ENCODE assay signal across 1 fruit fly cellular context in the genomic region with DNA sequence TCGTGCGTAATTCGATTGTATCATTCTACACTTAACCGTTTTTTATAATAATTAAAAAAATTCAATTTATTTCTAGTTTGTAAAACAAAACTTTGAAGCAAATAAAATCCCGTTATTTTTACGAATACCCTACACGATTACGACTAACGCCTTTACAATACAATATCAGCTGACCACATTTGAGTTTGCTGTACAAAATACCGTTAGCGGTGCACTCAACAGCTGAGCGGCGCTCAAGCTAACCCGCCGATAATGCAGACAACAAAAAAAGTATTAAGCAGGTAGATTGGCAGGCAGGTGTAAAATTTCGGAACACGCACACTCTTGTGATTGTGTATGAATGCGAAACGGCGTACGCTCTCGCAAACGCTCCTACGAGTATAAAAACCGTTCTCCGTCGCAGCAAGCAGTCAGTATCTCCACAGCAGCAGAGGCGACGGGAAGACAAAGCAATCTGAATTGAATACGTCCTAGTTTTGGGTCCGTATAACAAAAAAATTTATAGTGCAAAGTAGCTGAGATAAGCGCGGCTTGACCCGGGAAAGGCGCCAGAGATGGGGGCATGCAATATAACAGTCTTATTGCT.
TF ChIP-seq lines count a peak whose summit lies in the region.

A gene (plus strand): TSS at position 210 of the 586 bp plus-strand sequence.

TF ChIP-seq in whole organism, embryonic, 481 proteins besides CTCF, POLR2A, EP300 and RAD21 (continued from another document):
- no peak for TF ChIP-seq HLH4C (GFP tag; IDR thresholded peaks at IDR 0.05; lab: Robert Waterston, UW; ENCODE audit: partially characterized antibody)
- no peak for TF ChIP-seq CG43689 (GFP tag; IDR thresholded peaks at IDR 0.05; lab: Robert Waterston, UW)
- TF ChIP-seq her (GFP tag; optimal IDR thresholded peaks at IDR 0.05; lab: Kevin White, UChicago), result peak; percentile 15
- TF ChIP-seq CG33557 (GFP tag; optimal IDR thresholded peaks at IDR 0.05; lab: Kevin White, UChicago), result no peak
- TF ChIP-seq CG32532 (GFP tag; IDR thresholded peaks at IDR 0.05; lab: Robert Waterston, UW), result 0 out of 2 replicates have a peak, but pooled peaks have one; percentile 21
- TF ChIP-seq al (GFP tag; IDR thresholded peaks at IDR 0.05; lab: Robert Waterston, UW), result no peak
- TF ChIP-seq CG14860 (GFP tag; IDR thresholded peaks at IDR 0.05; lab: Robert Waterston, UW; ENCODE audit: partially characterized antibody), result no peak
- TF ChIP-seq stwl (tag; optimal IDR thresholded peaks at IDR 0.05; lab: Kevin White, UChicago), result peak; percentile 54
- no peak for TF ChIP-seq CG6813 (GFP tag; optimal IDR thresholded peaks at IDR 0.05; lab: Kevin White, UChicago)
- TF ChIP-seq Ptx1 (GFP tag; IDR thresholded peaks at IDR 0.05; lab: Robert Waterston, UW), result no peak
- no peak for TF ChIP-seq slbo (GFP tag; IDR thresholded peaks at IDR 0.05; lab: Robert Waterston, UW)
- no peak for TF ChIP-seq so (GFP tag; IDR thresholded peaks at IDR 0.05; lab: Robert Waterston, UW)
- TF ChIP-seq sisA (GFP tag; IDR thresholded peaks at IDR 0.05; lab: Robert Waterston, UW), result no peak
- peak; percentile 9 for TF ChIP-seq zen (tag; optimal IDR thresholded peaks at IDR 0.05; lab: Kevin White, UChicago)
- TF ChIP-seq CG3838 (GFP tag; optimal IDR thresholded peaks at IDR 0.05; lab: Kevin White, UChicago), result no peak
- TF ChIP-seq CG2875 (GFP tag; optimal IDR thresholded peaks at IDR 0.05; lab: Kevin White, UChicago), result no peak
- no peak for TF ChIP-seq unpg (GFP tag; optimal IDR thresholded peaks at IDR 0.05; lab: Kevin White, UChicago)
- TF ChIP-seq ab (GFP tag; optimal IDR thresholded peaks at IDR 0.05; lab: Kevin White, UChicago), result no peak
- no peak for TF ChIP-seq scrt (GFP tag; optimal IDR thresholded peaks at IDR 0.05; lab: Kevin White, UChicago)
- peak; percentile 64 for TF ChIP-seq CG34376 (GFP tag; optimal IDR thresholded peaks at IDR 0.05; lab: Kevin White, UChicago)
- no peak for TF ChIP-seq btn (GFP tag; optimal IDR thresholded peaks at IDR 0.05; lab: Kevin White, UChicago)
- no peak for TF ChIP-seq en (GFP tag; optimal IDR thresholded peaks at IDR 0.05; lab: Kevin White, UChicago)
- no peak for TF ChIP-seq schlank (tag; optimal IDR thresholded peaks at IDR 0.05; lab: Kevin White, UChicago)
- no peak for TF ChIP-seq CG3407 (GFP tag; optimal IDR thresholded peaks at IDR 0.05; lab: Kevin White, UChicago)
- TF ChIP-seq ase (GFP tag; IDR thresholded peaks at IDR 0.05; lab: Robert Waterston, UW), result no peak
- TF ChIP-seq CG9932 (GFP tag; IDR thresholded peaks at IDR 0.05; lab: Robert Waterston, UW), result no peak
- peak in 1 of 3 experiments; percentile 26 for TF ChIP-seq Stat92E (GFP tag; optimal IDR thresholded peaks at IDR 0.05; lab: Kevin White, UChicago)
- no peak for TF ChIP-seq CG30403 (GFP tag; optimal IDR thresholded peaks at IDR 0.05; lab: Kevin White, UChicago)
- peak; percentile 52 for TF ChIP-seq CG8290 (GFP tag; optimal IDR thresholded peaks at IDR 0.05; lab: Kevin White, UChicago)
- no peak for TF ChIP-seq CG8290 (tag; optimal IDR thresholded peaks at IDR 0.05; lab: Kevin White, UChicago)
- TF ChIP-seq tap (tag; optimal IDR thresholded peaks at IDR 0.05; lab: Kevin White, UChicago), result no peak
- no peak for TF ChIP-seq gem (tag; optimal IDR thresholded peaks at IDR 0.05; lab: Kevin White, UChicago)
- no peak for TF ChIP-seq vfl (GFP tag; optimal IDR thresholded peaks at IDR 0.05; lab: Kevin White, UChicago)
- TF ChIP-seq CG13624 (GFP tag; optimal IDR thresholded peaks at IDR 0.05; lab: Kevin White, UChicago), result peak; percentile 30
- TF ChIP-seq jigr1 (GFP tag; IDR thresholded peaks at IDR 0.05; lab: Robert Waterston, UW), result no peak
- no peak for TF ChIP-seq mam (GFP tag; optimal IDR thresholded peaks at IDR 0.05; lab: Kevin White, UChicago)
- TF ChIP-seq corto (GFP tag; optimal IDR thresholded peaks at IDR 0.05; lab: Kevin White, UChicago), result no peak
- TF ChIP-seq maf-S (GFP tag; optimal IDR thresholded peaks at IDR 0.05; lab: Kevin White, UChicago), result no peak
- TF ChIP-seq zfh1 (GFP tag; IDR thresholded peaks at IDR 0.05; lab: Robert Waterston, UW), result no peak
- no peak for TF ChIP-seq D19B (GFP tag; optimal IDR thresholded peaks at IDR 0.05; lab: Kevin White, UChicago)
- TF ChIP-seq inv (GFP tag; IDR thresholded peaks at IDR 0.05; lab: Robert Waterston, UW; ENCODE audit: partially characterized antibody), result no peak
- no peak for TF ChIP-seq CG4707 (GFP tag; optimal IDR thresholded peaks at IDR 0.05; lab: Kevin White, UChicago)
- TF ChIP-seq CG8765 (GFP tag; IDR thresholded peaks at IDR 0.05; lab: Robert Waterston, UW), result no peak
- TF ChIP-seq gfzf (GFP tag; optimal IDR thresholded peaks at IDR 0.05; lab: Kevin White, UChicago), result peak; percentile 39
- peak; percentile 18 for TF ChIP-seq CG13424 (tag; optimal IDR thresholded peaks at IDR 0.05; lab: Kevin White, UChicago)
- TF ChIP-seq sna (GFP tag; IDR thresholded peaks at IDR 0.05; lab: Robert Waterston, UW; ENCODE audit: partially characterized antibody), result 0 out of 2 replicates have a peak, but pooled peaks have one; percentile 19
- no peak for TF ChIP-seq Xbp1 (GFP tag; optimal IDR thresholded peaks at IDR 0.05; lab: Kevin White, UChicago)
- no peak for TF ChIP-seq CG11723 (GFP tag; optimal IDR thresholded peaks at IDR 0.05; lab: Kevin White, UChicago)
- TF ChIP-seq CG9215 (GFP tag; IDR thresholded peaks at IDR 0.05; lab: Robert Waterston, UW), result no peak
- TF ChIP-seq Atf3 (GFP tag; optimal IDR thresholded peaks at IDR 0.05; lab: Kevin White, UChicago), result no peak
- peak; percentile 32 for TF ChIP-seq CG12659 (GFP tag; optimal IDR thresholded peaks at IDR 0.05; lab: Kevin White, UChicago)
- peak; percentile 41 for TF ChIP-seq CG14710 (tag; optimal IDR thresholded peaks at IDR 0.05; lab: Kevin White, UChicago)
- no peak for TF ChIP-seq nerfin-2 (GFP tag; IDR thresholded peaks at IDR 0.05; lab: Robert Waterston, UW; ENCODE audit: partially characterized antibody)
- no peak for TF ChIP-seq sc (optimal IDR thresholded peaks at IDR 0.05; lab: Kevin White, UChicago)
- TF ChIP-seq sc (GFP tag; optimal IDR thresholded peaks at IDR 0.05; lab: Kevin White, UChicago), result no peak
- TF ChIP-seq CG2129 (GFP tag; IDR thresholded peaks at IDR 0.05; lab: Robert Waterston, UW; ENCODE audit: partially characterized antibody), result peak; percentile 47; the same call in 1 of the 2 replicates
- TF ChIP-seq Six4 (GFP tag; optimal IDR thresholded peaks at IDR 0.05; lab: Kevin White, UChicago), result no peak
- TF ChIP-seq ro (GFP tag; IDR thresholded peaks at IDR 0.05; lab: Robert Waterston, UW), result no peak
- no peak for TF ChIP-seq CG2889 (GFP tag; IDR thresholded peaks at IDR 0.05; lab: Robert Waterston, UW)
- no peak for TF ChIP-seq pnt (GFP tag; optimal IDR thresholded peaks at IDR 0.05; lab: Kevin White, UChicago)
- peak; percentile 41 for TF ChIP-seq sug (tag; optimal IDR thresholded peaks at IDR 0.05; lab: Kevin White, UChicago)
- peak; percentile 56; the same call in 1 of the 2 replicates for TF ChIP-seq bbx (GFP tag; IDR thresholded peaks at IDR 0.05; lab: Robert Waterston, UW; ENCODE audit: partially characterized antibody)
- no peak for TF ChIP-seq psq (GFP tag; optimal IDR thresholded peaks at IDR 0.05; lab: Kevin White, UChicago)
- TF ChIP-seq CG10321 (GFP tag; IDR thresholded peaks at IDR 0.05; lab: Robert Waterston, UW), result no peak
- TF ChIP-seq repo (GFP tag; optimal IDR thresholded peaks at IDR 0.05; lab: Kevin White, UChicago), result no peak
- no peak for TF ChIP-seq CG31388 (GFP tag; optimal IDR thresholded peaks at IDR 0.05; lab: Kevin White, UChicago)
- no peak for TF ChIP-seq toy (GFP tag; IDR thresholded peaks at IDR 0.05; lab: Robert Waterston, UW)
- TF ChIP-seq E2f2 (GFP tag; IDR thresholded peaks at IDR 0.05; lab: Robert Waterston, UW), result 0 out of 2 replicates have a peak, but pooled peaks have one; percentile 10
- no peak for TF ChIP-seq CG10147 (GFP tag; optimal IDR thresholded peaks at IDR 0.05; lab: Kevin White, UChicago)
- TF ChIP-seq sens (GFP tag; lab: Kevin White, UChicago), result peak; percentile 80
- TF ChIP-seq CG9727 (GFP tag; optimal IDR thresholded peaks at IDR 0.05; lab: Kevin White, UChicago), result no peak
- TF ChIP-seq ranshi (GFP tag; IDR thresholded peaks at IDR 0.05; lab: Robert Waterston, UW), result no peak
- TF ChIP-seq CG2712 (tag; optimal IDR thresholded peaks at IDR 0.05; lab: Kevin White, UChicago), result peak; percentile 30
- TF ChIP-seq CG14050 (GFP tag; IDR thresholded peaks at IDR 0.05; lab: Robert Waterston, UW), result no peak
- no peak for TF ChIP-seq ara (GFP tag; IDR thresholded peaks at IDR 0.05; lab: Robert Waterston, UW)
- TF ChIP-seq CG4282 (GFP tag; optimal IDR thresholded peaks at IDR 0.05; lab: Kevin White, UChicago), result no peak
- no peak for TF ChIP-seq vvl (GFP tag; IDR thresholded peaks at IDR 0.05; lab: Robert Waterston, UW)
- no peak for TF ChIP-seq chif (GFP tag; optimal IDR thresholded peaks at IDR 0.05; lab: Kevin White, UChicago)
- no peak for TF ChIP-seq CG11456 (GFP tag; IDR thresholded peaks at IDR 0.05; lab: Robert Waterston, UW)
- TF ChIP-seq Hr78 (GFP tag; optimal IDR thresholded peaks at IDR 0.05; lab: Kevin White, UChicago), result peak in 1 of 2 experiments; percentile 87
- no peak for TF ChIP-seq lilli (GFP tag; optimal IDR thresholded peaks at IDR 0.05; lab: Kevin White, UChicago)
- TF ChIP-seq pum (GFP tag; optimal IDR thresholded peaks at IDR 0.05; lab: Kevin White, UChicago), result no peak
- peak; percentile 24 for TF ChIP-seq CG3995 (GFP tag; optimal IDR thresholded peaks at IDR 0.05; lab: Kevin White, UChicago)
- peak; percentile 5 for TF ChIP-seq Nf-YB (GFP tag; optimal IDR thresholded peaks at IDR 0.05; lab: Kevin White, UChicago)
- no peak for TF ChIP-seq eve (GFP tag; optimal IDR thresholded peaks at IDR 0.05; lab: Kevin White, UChicago)
- no peak for TF ChIP-seq CG7839 (tag; optimal IDR thresholded peaks at IDR 0.05; lab: Kevin White, UChicago)
